Fruit fly (Drosophila melanogaster): ENCODE measurements around the gene Or98b.

Or98b gene

dm6 chr3R:28327132-28327531 lies 24.9 kb upstream of the Or98b start (continued):
- TF ChIP-seq gsb (GFP tag; IDR thresholded peaks at IDR 0.05) (no peak), CG1603 (tag; optimal IDR thresholded peaks at IDR 0.05) (no peak), Rx (GFP tag; IDR thresholded peaks at IDR 0.05) (no peak), fru (optimal IDR thresholded peaks at IDR 0.05) (no peak), Hr3 (GFP tag; optimal IDR thresholded peaks at IDR 0.05) (peak; percentile 41), Bteb2 (GFP tag; optimal IDR thresholded peaks at IDR 0.05) (peak; percentile 11), Ada2b (GFP tag; IDR thresholded peaks at IDR 0.05) (no peak), Gug (GFP tag; IDR thresholded peaks at IDR 0.05) (no peak), CG34224 (GFP tag; IDR thresholded peaks at IDR 0.05; ENCODE audit: partially characterized antibody) (no peak), dmrt11E (tag; optimal IDR thresholded peaks at IDR 0.05) (peak; percentile 40), NK7.1 (GFP tag; optimal IDR thresholded peaks at IDR 0.05) (no peak), Xbp1 (GFP tag; optimal IDR thresholded peaks at IDR 0.05) (peak; percentile 55), CG2199 (GFP tag; IDR thresholded peaks at IDR 0.05) (no peak), emc (GFP tag; optimal IDR thresholded peaks at IDR 0.05) (no peak), grn (GFP tag; optimal IDR thresholded peaks at IDR 0.05) (no peak), CG7987 (GFP tag; optimal IDR thresholded peaks at IDR 0.05) (no peak), ham (GFP tag; IDR thresholded peaks at IDR 0.05) (no peak), otp (GFP tag; IDR thresholded peaks at IDR 0.05) (no peak), Lim3 (GFP tag; IDR thresholded peaks at IDR 0.05) (no peak), dm (GFP tag; optimal IDR thresholded peaks at IDR 0.05) (no peak), CG6813 (GFP tag; optimal IDR thresholded peaks at IDR 0.05) (no peak), CG3726 (GFP tag; IDR thresholded peaks at IDR 0.05) (no peak), Xrp1 (GFP tag; IDR thresholded peaks at IDR 0.05) (no peak), CG3995 (GFP tag; optimal IDR thresholded peaks at IDR 0.05) (no peak), Nf-YC (tag; optimal IDR thresholded peaks at IDR 0.05) (peak; percentile 26), CG10565 (GFP tag; optimal IDR thresholded peaks at IDR 0.05) (no peak), CG5953 (GFP tag; IDR thresholded peaks at IDR 0.05) (no peak), CG8089 (GFP tag; optimal IDR thresholded peaks at IDR 0.05) (no peak), z (GFP tag; IDR thresholded peaks at IDR 0.05) (no peak), Ets65A (GFP tag) (no peak), Mad (GFP tag; optimal IDR thresholded peaks at IDR 0.05) (no peak), CG32532 (GFP tag; IDR thresholded peaks at IDR 0.05) (no peak), CG17568 (GFP tag; optimal IDR thresholded peaks at IDR 0.05) (peak; percentile 62), CG9932 (GFP tag; IDR thresholded peaks at IDR 0.05) (no peak), chinmo (GFP tag; IDR thresholded peaks at IDR 0.05; ENCODE audit: partially characterized antibody) (no peak), CG18476 (GFP tag; optimal IDR thresholded peaks at IDR 0.05) (peak; percentile 37), CG1647 (GFP tag; optimal IDR thresholded peaks at IDR 0.05) (no peak), CG31388 (GFP tag; optimal IDR thresholded peaks at IDR 0.05) (no peak), tio (GFP tag; optimal IDR thresholded peaks at IDR 0.05) (peak; percentile 62), CG2129 (GFP tag; IDR thresholded peaks at IDR 0.05; ENCODE audit: partially characterized antibody) (no peak), CG11695 (GFP tag; IDR thresholded peaks at IDR 0.05) (no peak), gcm (GFP tag; optimal IDR thresholded peaks at IDR 0.05) (no peak), Sry-β (GFP tag; optimal IDR thresholded peaks at IDR 0.05) (no peak), Sin3A (optimal IDR thresholded peaks at IDR 0.05) (no peak), chn (GFP tag; optimal IDR thresholded peaks at IDR 0.05) (no peak), bigmax (GFP tag; optimal IDR thresholded peaks at IDR 0.05) (no peak), Deaf1 (tag; optimal IDR thresholded peaks at IDR 0.05) (no peak), CG8765 (GFP tag; IDR thresholded peaks at IDR 0.05) (no peak), Six4 (GFP tag; optimal IDR thresholded peaks at IDR 0.05) (peak; percentile 3), cg (GFP tag; optimal IDR thresholded peaks at IDR 0.05) (no peak), Ravus (GFP tag; IDR thresholded peaks at IDR 0.05) (no peak), CG14050 (GFP tag; IDR thresholded peaks at IDR 0.05) (no peak), ttk (GFP tag; IDR thresholded peaks at IDR 0.05) (no peak), CG12219 (GFP tag; optimal IDR thresholded peaks at IDR 0.05) (no peak)
